Fruit fly (Drosophila melanogaster): ENCODE measurements around the gene Yp2.

The Yp2 gene

DNA sequence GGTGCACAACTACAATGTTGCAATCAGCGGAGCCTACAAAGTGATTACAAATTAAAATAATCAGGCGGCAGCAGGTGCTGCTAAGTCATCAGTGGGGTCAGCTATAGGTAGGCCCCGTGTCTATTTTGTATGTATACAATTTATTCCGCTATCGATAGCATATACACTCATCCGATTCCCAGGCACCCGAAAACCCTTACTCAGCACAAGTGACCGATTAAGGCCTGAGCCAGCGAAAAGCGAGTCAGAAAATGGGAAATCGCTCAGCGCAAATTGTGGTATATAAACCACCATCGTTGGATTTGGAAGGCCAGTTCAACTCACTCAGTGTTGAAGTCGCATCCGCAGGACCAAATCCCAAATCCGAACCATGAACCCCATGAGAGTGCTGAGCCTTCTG is 1.1 kb upstream of the Yp2 start, which contains the start of gene Yp1:
Gene Yp1, plus strand, starts transcription at position 265 of the 400 bp plus-strand sequence.
- TF ChIP-seq Myc (optimal IDR thresholded peaks at IDR 0.05) (no peak), ttk (optimal IDR thresholded peaks at IDR 0.05) (no peak), psq (optimal IDR thresholded peaks at IDR 0.05) (no peak), insv (optimal IDR thresholded peaks at IDR 0.05) (no peak), h (optimal IDR thresholded peaks at IDR 0.05) (no peak), Sin3A (optimal IDR thresholded peaks at IDR 0.05) (no peak)

DNA sequence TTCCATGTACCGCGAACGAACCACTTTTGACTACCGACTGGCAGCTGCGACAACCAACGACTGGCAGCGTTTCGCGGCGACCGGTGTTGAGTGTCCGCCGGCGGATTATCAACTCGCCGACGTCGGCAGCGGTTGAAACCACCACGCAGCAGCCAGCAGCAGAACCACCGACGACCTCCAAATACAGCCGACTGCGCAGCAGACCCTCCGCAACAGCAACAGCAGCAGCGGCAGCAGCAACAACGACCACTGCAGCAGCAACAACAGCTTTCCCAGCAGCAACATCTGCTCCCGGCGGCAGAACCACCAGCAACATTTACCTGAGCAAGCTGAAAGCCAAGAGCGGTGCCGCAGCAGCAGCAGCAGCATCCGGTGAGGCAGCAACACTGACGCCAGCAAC is 4.5 kb downstream of the Yp2 start:
- TF ChIP-seq h (optimal IDR thresholded peaks at IDR 0.05) (no peak), insv (optimal IDR thresholded peaks at IDR 0.05) (no peak), ttk (optimal IDR thresholded peaks at IDR 0.05) (no peak), Sin3A (optimal IDR thresholded peaks at IDR 0.05) (no peak), Myc (optimal IDR thresholded peaks at IDR 0.05) (no peak), psq (optimal IDR thresholded peaks at IDR 0.05) (no peak)

DNA sequence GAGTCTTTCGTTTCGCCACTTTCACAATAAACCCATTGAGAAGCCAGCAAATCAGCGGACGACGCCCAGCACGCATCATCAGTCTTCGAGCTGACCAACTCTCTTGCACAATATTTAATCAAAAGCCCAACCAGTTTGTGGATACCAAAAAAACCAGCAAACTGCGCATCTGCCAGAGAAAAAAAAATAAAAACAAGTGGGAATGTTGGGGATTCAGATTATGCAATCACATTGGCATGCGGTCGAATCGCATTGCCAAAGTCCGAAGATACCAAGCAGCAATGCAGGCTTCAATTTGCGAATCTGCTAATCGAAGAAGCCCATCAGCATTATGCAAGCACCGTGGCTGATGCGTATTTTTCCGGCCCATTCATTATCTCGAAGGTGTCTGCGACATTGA is 5.7 kb downstream of the Yp2 start:
- TF ChIP-seq psq (optimal IDR thresholded peaks at IDR 0.05), result no peak
- no peak for TF ChIP-seq ttk (optimal IDR thresholded peaks at IDR 0.05)
- no peak for TF ChIP-seq insv (optimal IDR thresholded peaks at IDR 0.05)
- TF ChIP-seq Sin3A (optimal IDR thresholded peaks at IDR 0.05), result no peak
- TF ChIP-seq h (optimal IDR thresholded peaks at IDR 0.05), result no peak
- no peak for TF ChIP-seq Myc (optimal IDR thresholded peaks at IDR 0.05)

DNA sequence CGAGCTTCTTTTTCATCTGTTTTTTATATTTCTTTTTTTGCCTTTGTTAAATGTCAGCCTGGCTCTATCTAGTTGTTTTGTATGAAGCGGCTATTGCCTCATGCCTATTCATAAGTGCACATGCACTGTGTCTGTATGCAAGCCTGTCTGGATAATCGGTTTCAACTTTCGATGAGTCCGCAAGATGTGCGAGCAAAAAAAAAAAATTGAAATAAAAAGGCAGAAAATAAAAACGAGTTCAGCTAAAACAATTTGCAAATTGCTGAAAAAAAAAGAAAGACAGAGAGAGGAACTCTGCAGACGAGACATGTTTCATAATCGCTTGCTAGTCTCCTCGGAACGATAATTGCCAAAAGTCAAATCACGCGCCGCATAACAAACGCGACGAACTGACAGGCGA is 6.7 kb downstream of the Yp2 start:
- TF ChIP-seq ttk (optimal IDR thresholded peaks at IDR 0.05) (no peak), Sin3A (optimal IDR thresholded peaks at IDR 0.05) (no peak), Myc (optimal IDR thresholded peaks at IDR 0.05) (no peak), psq (optimal IDR thresholded peaks at IDR 0.05) (no peak), h (optimal IDR thresholded peaks at IDR 0.05) (no peak)

DNA sequence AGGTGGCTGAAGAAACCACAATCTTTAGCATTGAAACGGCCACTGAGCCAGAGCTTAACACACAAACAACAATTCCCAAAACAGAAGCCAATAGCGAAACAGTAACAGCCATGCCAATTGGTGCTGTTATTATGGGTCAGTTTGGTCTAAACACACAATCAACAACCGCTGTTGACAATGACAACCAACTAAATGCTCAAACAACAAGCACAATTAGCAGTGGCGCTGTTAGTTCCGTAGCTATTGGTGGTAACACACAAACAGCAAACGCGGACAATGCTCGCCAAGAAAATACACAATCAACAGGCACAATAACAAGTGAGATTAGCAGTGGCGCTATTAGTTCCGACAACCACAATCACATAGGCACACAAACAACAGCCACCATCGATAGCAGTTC is 8.6 kb downstream of the Yp2 start:
- TF ChIP-seq Sin3A (optimal IDR thresholded peaks at IDR 0.05) (no peak), h (optimal IDR thresholded peaks at IDR 0.05) (no peak), ttk (optimal IDR thresholded peaks at IDR 0.05) (no peak), Myc (optimal IDR thresholded peaks at IDR 0.05) (no peak), insv (optimal IDR thresholded peaks at IDR 0.05) (no peak), psq (optimal IDR thresholded peaks at IDR 0.05) (no peak)

DNA sequence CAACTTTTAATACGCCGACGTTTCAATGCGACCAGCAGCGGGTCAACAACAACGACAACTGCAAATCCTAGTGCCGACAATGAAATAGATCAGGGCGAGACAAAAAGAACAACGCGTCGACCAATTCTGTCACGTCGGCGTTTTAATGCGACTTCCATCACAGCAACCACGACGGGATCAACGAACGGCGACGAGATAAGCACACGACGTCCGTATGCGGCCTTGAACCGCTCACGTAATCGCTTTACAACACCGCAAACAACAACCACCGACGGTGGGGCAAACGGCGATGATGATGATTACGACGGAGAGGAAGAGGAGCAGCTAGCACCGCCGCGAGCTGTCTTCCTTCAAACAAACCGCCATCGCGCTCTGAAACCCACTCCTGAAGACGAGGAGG is 12.9 kb downstream of the Yp2 start:
- TF ChIP-seq insv (optimal IDR thresholded peaks at IDR 0.05), result no peak
- no peak for TF ChIP-seq ttk (optimal IDR thresholded peaks at IDR 0.05)
- TF ChIP-seq h (optimal IDR thresholded peaks at IDR 0.05), result no peak

DNA sequence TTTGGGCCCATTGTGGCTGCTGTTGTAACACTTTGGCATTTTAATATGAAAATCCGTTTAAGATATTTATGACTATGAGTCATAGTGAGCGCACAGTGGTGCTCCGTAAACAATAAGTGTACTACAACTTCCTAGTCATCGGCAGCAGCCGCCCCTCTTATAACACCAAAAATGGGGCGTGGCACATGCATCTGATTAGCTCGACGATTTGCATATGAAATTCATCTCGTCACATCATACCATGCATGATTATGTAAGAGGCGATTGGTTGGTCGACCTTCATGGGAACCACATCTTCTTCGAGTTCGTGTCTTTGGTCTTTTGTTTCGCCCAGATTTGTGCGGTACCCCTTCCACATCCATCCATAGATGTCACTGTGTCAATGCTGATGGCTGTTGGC is 22.7 kb downstream of the Yp2 start:
- TF ChIP-seq Sin3A (optimal IDR thresholded peaks at IDR 0.05), result no peak
- TF ChIP-seq h (optimal IDR thresholded peaks at IDR 0.05), result no peak
- no peak for TF ChIP-seq ttk (optimal IDR thresholded peaks at IDR 0.05)
- TF ChIP-seq psq (optimal IDR thresholded peaks at IDR 0.05), result no peak
- TF ChIP-seq Myc (optimal IDR thresholded peaks at IDR 0.05), result no peak

DNA sequence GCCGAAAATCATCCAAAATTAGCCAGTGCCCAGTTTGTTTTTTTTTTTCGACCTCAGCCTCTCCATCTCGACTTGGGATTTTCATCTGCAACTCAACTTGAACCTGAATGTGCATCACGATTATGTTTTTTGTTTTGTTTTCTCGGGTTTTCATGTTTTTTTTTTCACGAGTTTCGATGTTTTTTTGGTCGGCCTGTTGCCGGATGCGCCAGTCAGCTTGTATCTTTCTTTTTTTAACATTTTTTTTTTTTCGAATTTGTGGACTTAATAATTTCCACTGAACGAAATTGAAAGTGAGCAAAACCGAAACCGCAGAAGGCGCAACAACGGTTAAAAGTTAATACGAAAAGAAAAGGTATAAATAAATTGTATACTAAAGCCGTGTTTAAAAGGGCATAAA is 30.6 kb downstream of the Yp2 start:
- TF ChIP-seq insv (optimal IDR thresholded peaks at IDR 0.05) (no peak), ttk (optimal IDR thresholded peaks at IDR 0.05) (no peak), h (optimal IDR thresholded peaks at IDR 0.05) (no peak), psq (optimal IDR thresholded peaks at IDR 0.05) (no peak), Myc (optimal IDR thresholded peaks at IDR 0.05) (no peak), Sin3A (optimal IDR thresholded peaks at IDR 0.05) (no peak)

DNA sequence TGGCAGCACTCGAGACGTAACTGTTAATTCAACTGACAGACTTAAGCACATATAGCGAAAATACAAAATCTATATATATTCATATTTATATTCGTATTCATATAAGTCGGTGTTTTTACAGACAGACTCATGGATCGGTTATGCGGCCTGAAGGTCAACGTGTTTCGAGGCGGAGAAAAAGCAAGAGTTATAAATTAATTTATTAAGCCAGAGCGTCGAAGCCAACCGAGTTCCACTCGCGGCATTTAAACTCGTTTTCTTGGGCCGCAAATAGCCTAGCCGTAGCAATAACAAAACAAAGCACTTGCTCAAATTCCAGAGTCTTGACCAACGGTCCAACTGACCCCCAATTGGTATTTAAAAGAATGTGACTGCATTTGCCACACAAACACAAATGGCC is 31.6 kb downstream of the Yp2 start:
- TF ChIP-seq Sin3A (optimal IDR thresholded peaks at IDR 0.05), result no peak
- TF ChIP-seq insv (optimal IDR thresholded peaks at IDR 0.05), result no peak
- TF ChIP-seq h (optimal IDR thresholded peaks at IDR 0.05), result no peak
- TF ChIP-seq psq (optimal IDR thresholded peaks at IDR 0.05), result no peak
- TF ChIP-seq Myc (optimal IDR thresholded peaks at IDR 0.05), result no peak
- TF ChIP-seq ttk (optimal IDR thresholded peaks at IDR 0.05), result no peak

DNA sequence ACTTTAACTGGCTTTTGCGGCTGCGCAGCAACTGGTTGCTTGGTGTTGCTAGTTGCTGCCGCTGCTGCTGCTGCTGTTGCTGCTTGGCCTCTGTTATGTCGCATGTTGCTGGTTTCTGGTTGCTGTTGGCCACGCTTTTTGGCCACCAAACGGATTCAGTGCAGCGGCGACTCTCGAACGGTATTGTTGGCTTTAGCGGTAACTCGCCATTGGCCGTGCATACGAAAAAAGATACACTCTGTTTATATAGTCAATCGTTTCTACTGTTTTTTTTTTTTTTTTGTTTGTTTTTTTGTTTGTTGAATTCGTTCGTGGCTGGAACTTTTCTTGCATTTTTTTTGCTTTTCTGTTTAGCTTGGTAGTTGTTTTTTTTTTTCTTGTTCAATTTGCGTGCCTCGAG is 35.7 kb downstream of the Yp2 start, which contains the start of gene Cht6:
Gene Cht6, plus strand, starts transcription at position 122 of the 400 bp plus-strand sequence.
- TF ChIP-seq h (optimal IDR thresholded peaks at IDR 0.05) (no peak), ttk (optimal IDR thresholded peaks at IDR 0.05) (no peak), Sin3A (optimal IDR thresholded peaks at IDR 0.05) (no peak), Myc (optimal IDR thresholded peaks at IDR 0.05) (no peak), insv (optimal IDR thresholded peaks at IDR 0.05) (no peak), psq (optimal IDR thresholded peaks at IDR 0.05) (no peak)

DNA sequence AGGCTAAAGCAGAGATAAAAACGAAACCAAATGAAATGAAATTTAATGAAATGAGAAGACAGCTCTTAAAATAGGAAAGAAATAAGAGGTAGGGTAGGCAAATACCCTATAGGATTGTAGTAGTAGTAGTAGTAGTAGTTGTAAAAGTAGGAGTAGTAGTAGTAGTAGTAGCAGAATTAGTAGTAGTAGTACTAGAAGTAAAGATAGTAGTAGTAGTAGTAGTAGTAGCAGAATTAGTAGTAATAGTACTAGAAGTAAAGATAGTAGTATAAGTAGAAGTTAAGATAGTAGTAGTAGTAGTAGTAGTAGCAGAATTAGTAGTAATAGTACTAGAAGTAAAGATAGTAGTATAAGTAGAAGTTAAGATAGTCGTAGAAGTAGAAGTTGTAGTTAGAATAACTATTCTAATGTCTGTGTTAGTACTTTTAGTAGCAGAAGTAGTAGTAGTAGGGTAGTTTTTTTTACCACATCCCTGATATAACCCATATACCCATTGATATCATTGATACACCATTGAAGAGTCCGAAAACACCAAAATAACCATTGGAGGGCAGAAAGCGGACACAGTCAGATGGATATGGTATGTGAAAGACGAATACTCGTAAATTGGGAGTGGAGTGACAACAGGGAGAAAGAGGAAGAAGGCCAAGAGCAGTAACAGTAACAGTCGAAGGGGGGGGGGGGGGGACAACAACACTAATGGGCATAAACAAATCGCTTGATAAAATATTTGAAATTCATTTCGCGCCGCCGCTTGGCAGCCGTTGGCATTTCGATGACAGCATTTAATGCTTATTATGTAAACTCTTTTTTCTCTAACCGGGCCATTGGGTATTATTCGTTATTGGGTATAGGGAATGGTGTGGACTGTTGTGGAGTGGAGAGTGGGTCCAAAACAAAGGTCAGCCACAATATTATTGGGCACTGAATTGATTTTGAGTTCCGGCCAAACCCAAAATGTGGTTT is 37.4 kb downstream of the Yp2 start:
- TF ChIP-seq h (optimal IDR thresholded peaks at IDR 0.05), result no peak
- no peak for TF ChIP-seq Sin3A (optimal IDR thresholded peaks at IDR 0.05)
- no peak for TF ChIP-seq Myc (optimal IDR thresholded peaks at IDR 0.05)
- no peak for TF ChIP-seq ttk (optimal IDR thresholded peaks at IDR 0.05)
- TF ChIP-seq insv (optimal IDR thresholded peaks at IDR 0.05), result no peak

DNA sequence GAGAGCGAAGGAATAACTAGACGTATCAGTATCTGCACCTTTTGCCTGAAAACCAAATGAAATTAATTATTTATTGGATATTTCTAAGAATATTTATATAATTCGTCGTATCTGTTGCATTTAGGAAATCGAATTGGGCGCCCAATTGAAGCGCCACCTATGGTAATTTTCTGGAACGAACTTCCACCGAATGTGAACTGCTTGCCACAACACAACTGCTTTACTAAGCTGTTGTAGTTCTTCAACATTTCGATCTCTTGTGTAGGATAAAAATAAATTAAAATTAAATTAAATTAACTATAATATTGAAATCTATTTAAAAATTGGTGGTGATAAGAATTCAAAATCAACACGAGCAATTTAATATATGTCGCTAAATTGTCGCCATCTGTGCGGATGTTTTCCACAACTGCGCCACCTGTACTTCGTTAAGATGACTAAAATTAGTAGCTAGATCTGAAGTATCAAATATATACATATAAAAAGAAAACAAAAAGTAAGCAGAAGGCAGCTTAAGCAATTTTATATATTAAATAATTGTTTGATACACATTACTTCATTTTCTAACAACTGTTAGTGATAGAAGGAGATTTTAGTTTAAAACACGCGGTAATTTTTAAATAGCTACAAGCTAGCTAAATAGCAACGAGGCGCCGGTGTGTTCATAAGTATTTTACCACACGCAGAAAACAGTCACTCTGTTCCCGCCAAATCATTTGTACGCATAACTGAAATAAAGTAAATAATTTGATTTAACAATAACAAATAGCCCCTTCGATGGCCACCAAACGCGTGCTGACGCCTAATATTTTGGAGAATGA is 42.4 kb downstream of the Yp2 start, which contains the start of gene Dna2:
Gene Dna2, plus strand, starts transcription at position 688 of the 821 bp plus-strand sequence.
- no peak for TF ChIP-seq ttk (optimal IDR thresholded peaks at IDR 0.05)
- no peak for TF ChIP-seq h (optimal IDR thresholded peaks at IDR 0.05)
- no peak for TF ChIP-seq Myc (optimal IDR thresholded peaks at IDR 0.05)
- no peak for TF ChIP-seq psq (optimal IDR thresholded peaks at IDR 0.05)
- TF ChIP-seq Sin3A (optimal IDR thresholded peaks at IDR 0.05), result no peak
- no peak for TF ChIP-seq insv (optimal IDR thresholded peaks at IDR 0.05)

Measured in Kc167 (cell line).